Fruit fly (Drosophila melanogaster) whole organism, embryonic: Measurements from ENCODE around the gene Cyp4ac2.

Experiments
- Atf3 ChIP-seq: fragments of 200-800 bp; sonication (Bioruptor generic); optimal IDR thresholded peaks from 3 replicates; lab custom pipeline; 2016; ENCODE audit warnings: missing biosample characterization, missing genetic modification characterization
- CG1024 ChIP-seq: fragments of 200-800 bp; sonication (Bioruptor generic); IDR thresholded peaks from 2 replicates; pipeline ENCODE4 v1.3.6; 2022; ENCODE audit warnings: missing biosample characterization, missing genetic modification characterization
- CG11398 ChIP-seq: fragments of 200-800 bp; sonication (Bioruptor generic); optimal IDR thresholded peaks from 2 replicates; lab custom pipeline; 2016; ENCODE audit warnings: missing biosample characterization, missing genetic modification characterization
- CG11504 ChIP-seq: fragments of 200-800 bp; sonication (Bioruptor generic); optimal IDR thresholded peaks from 3 replicates; lab custom pipeline; 2019; ENCODE audit warnings: missing biosample characterization, mild to moderate bottlenecking, missing genetic modification characterization, moderate library complexity
- CG12219 ChIP-seq: fragments of 200-800 bp; sonication (Bioruptor generic); optimal IDR thresholded peaks from 3 replicates; lab custom pipeline; 2018; ENCODE audit warnings: missing biosample characterization, mild to moderate bottlenecking, missing genetic modification characterization
- CG13287 ChIP-seq: fragments of 200-800 bp; sonication (Bioruptor generic); IDR thresholded peaks from 2 replicates; pipeline ENCODE4 v1.3.6; 2022; ENCODE audit warnings: missing biosample characterization, missing genetic modification characterization; ENCODE audit not compliant: partially characterized antibody
- CG15601 ChIP-seq: fragments of 200-800 bp; sonication (Bioruptor generic); optimal IDR thresholded peaks from 3 replicates; lab custom pipeline; 2019; ENCODE audit warnings: missing biosample characterization, mild to moderate bottlenecking, missing genetic modification characterization, moderate library complexity
- CG16863 ChIP-seq: fragments of 200-800 bp; sonication (Bioruptor generic); optimal IDR thresholded peaks from 3 replicates; lab custom pipeline; 2016; ENCODE audit warnings: missing biosample characterization, missing genetic modification characterization
- CG2199 ChIP-seq: fragments of 200-800 bp; sonication (Bioruptor generic); IDR thresholded peaks from 3 replicates; pipeline ENCODE4 v1.3.6; 2022; ENCODE audit warnings: missing biosample characterization, missing genetic modification characterization
- CG2889 ChIP-seq: fragments of 200-800 bp; sonication (Bioruptor generic); IDR thresholded peaks from 3 replicates; pipeline ENCODE4 v1.3.6; 2022; ENCODE audit warnings: missing biosample characterization, missing genetic modification characterization
- CG30403 ChIP-seq: fragments of 200-800 bp; sonication (Bioruptor generic); optimal IDR thresholded peaks from 3 replicates; lab custom pipeline; 2016; ENCODE audit warnings: missing biosample characterization, missing genetic modification characterization
- CG3065 ChIP-seq: fragments of 200-800 bp; sonication (Bioruptor generic); optimal IDR thresholded peaks from 2 replicates; lab custom pipeline; 2016; ENCODE audit warnings: missing biosample characterization, missing genetic modification characterization
- CG3281 ChIP-seq: fragments of 200-800 bp; sonication (Bioruptor generic); optimal IDR thresholded peaks from 3 replicates; lab custom pipeline; 2017; ENCODE audit warnings: missing biosample characterization, mild to moderate bottlenecking, missing genetic modification characterization
- CG3726 ChIP-seq: fragments of 200-800 bp; sonication (Bioruptor generic); IDR thresholded peaks from 3 replicates; pipeline ENCODE4, ENCODE4 v1.3.6; 2022; ENCODE audit warnings: missing biosample characterization, missing genetic modification characterization
- CG42726 ChIP-seq: fragments of 200-800 bp; sonication (Bioruptor generic); IDR thresholded peaks from 2 replicates; pipeline ENCODE4 v1.3.6; 2022; ENCODE audit warnings: missing biosample characterization, missing genetic modification characterization; ENCODE audit not compliant: partially characterized antibody
- CG43689 ChIP-seq: fragments of 200-800 bp; sonication (Bioruptor generic); IDR thresholded peaks from 2 replicates; pipeline ENCODE4 v1.3.6; 2022; ENCODE audit warnings: missing biosample characterization, missing genetic modification characterization
- CG5180 ChIP-seq: fragments of 200-800 bp; sonication (Bioruptor generic); optimal IDR thresholded peaks from 3 replicates; lab custom pipeline; 2017; ENCODE audit warnings: missing biosample characterization, missing genetic modification characterization, mild to moderate bottlenecking, moderate library complexity, missing genetic modification reagents
- CG6175 ChIP-seq: fragments of 200-800 bp; sonication (Bioruptor generic); IDR thresholded peaks from 3 replicates; pipeline ENCODE4 v1.3.6; 2022; ENCODE audit warnings: missing biosample characterization, missing genetic modification characterization
- CG6654 ChIP-seq: fragments of 200-800 bp; sonication (Bioruptor generic); optimal IDR thresholded peaks from 2 replicates; lab custom pipeline; 2017; ENCODE audit warnings: missing biosample characterization, mild to moderate bottlenecking, missing genetic modification characterization
- CG6791 ChIP-seq: fragments of 200-800 bp; sonication (Bioruptor generic); IDR thresholded peaks from 3 replicates; pipeline ENCODE4 v1.3.6; 2022; ENCODE audit warnings: missing biosample characterization, missing genetic modification characterization; ENCODE audit not compliant: partially characterized antibody
- CkIIα-i1 ChIP-seq: fragments of 200-800 bp; sonication (Bioruptor generic); IDR thresholded peaks from 2 replicates; pipeline ENCODE4 v1.3.6; 2022; ENCODE audit warnings: missing biosample characterization, missing genetic modification characterization
- Dad ChIP-seq: fragments of 200-800 bp; sonication (Bioruptor generic); optimal IDR thresholded peaks from 3 replicates; lab custom pipeline; 2016; ENCODE audit warnings: missing biosample characterization, missing genetic modification characterization
- Dll ChIP-seq: fragments of 200-800 bp; sonication (Bioruptor generic); IDR thresholded peaks from 4 replicates; pipeline ENCODE4 v1.3.6; 2022; ENCODE audit warnings: missing biosample characterization, missing genetic modification characterization; ENCODE audit not compliant: partially characterized antibody
- H2.0 ChIP-seq: fragments of 200-800 bp; sonication (Bioruptor generic); IDR thresholded peaks from 2 replicates; pipeline ENCODE4 v1.3.6; 2022; ENCODE audit warnings: missing biosample characterization, missing genetic modification characterization
- HLHmδ ChIP-seq: fragments of 200-800 bp; sonication (Bioruptor generic); optimal IDR thresholded peaks from 2 replicates; lab custom pipeline; 2018; ENCODE audit warnings: missing biosample characterization, mild to moderate bottlenecking, missing genetic modification characterization, moderate library complexity
- HmgZ ChIP-seq: fragments of 200-800 bp; sonication (Bioruptor generic); optimal IDR thresholded peaks from 2 replicates; lab custom pipeline; 2018; ENCODE audit warnings: missing biosample characterization, mild to moderate bottlenecking, missing genetic modification characterization
- Hmr ChIP-seq: fragments of 200-800 bp; sonication (Bioruptor generic); optimal IDR thresholded peaks from 3 replicates; lab custom pipeline; 2017; ENCODE audit warnings: mild to moderate bottlenecking, missing biosample characterization, missing genetic modification reagents, missing genetic modification characterization
- Hr39 ChIP-seq: fragments of >200 bp; optimal IDR thresholded peaks from 2 replicates; lab custom pipeline; 2017
- Jarid2 ChIP-seq: fragments of 200-800 bp; sonication (Bioruptor generic); optimal IDR thresholded peaks from 3 replicates; lab custom pipeline; 2017; ENCODE audit warnings: mild to moderate bottlenecking, missing biosample characterization, missing genetic modification reagents, missing genetic modification characterization
- Lpt ChIP-seq: fragments of >200 bp; optimal IDR thresholded peaks from 2 replicates; lab custom pipeline; 2018; ENCODE audit warnings: missing biosample characterization, missing genetic modification characterization
- MBD-R2 ChIP-seq: fragments of 200-800 bp; sonication (Bioruptor generic); IDR thresholded peaks from 2 replicates; pipeline ENCODE4 v1.3.6; 2022; ENCODE audit warnings: missing biosample characterization, missing genetic modification characterization
- Mad ChIP-seq: fragments of 200-800 bp; sonication (Bioruptor generic); optimal IDR thresholded peaks from 2 replicates; lab custom pipeline; 2016; ENCODE audit warnings: missing biosample characterization, missing genetic modification characterization
- Max ChIP-seq: fragments of 200-800 bp; sonication (Bioruptor generic); optimal IDR thresholded peaks from 2 replicates; lab custom pipeline; 2016; ENCODE audit warnings: missing biosample characterization, mild to moderate bottlenecking, missing genetic modification characterization
- NFAT ChIP-seq: fragments of 200-800 bp; sonication (Bioruptor generic); IDR thresholded peaks from 2 replicates; pipeline ENCODE4 v1.3.6; 2022; ENCODE audit warnings: missing biosample characterization, missing genetic modification characterization
- Opbp ChIP-seq: fragments of 200-800 bp; sonication (Bioruptor generic); IDR thresholded peaks from 3 replicates; pipeline ENCODE4 v1.3.6; 2022; ENCODE audit warnings: missing biosample characterization, missing genetic modification characterization; ENCODE audit not compliant: partially characterized antibody
- Pdp1 ChIP-seq, 2 experiments: fragments of 200-800 bp; sonication (Bioruptor generic); optimal IDR thresholded peaks; 3 replicates each; lab custom pipeline; 2016; ENCODE audit warnings: missing biosample characterization in 2 of 2, missing genetic modification characterization in 2 of 2, mild to moderate bottlenecking in 1 of 2, moderate library complexity in 1 of 2
- Ptx1 ChIP-seq: fragments of 200-800 bp; sonication (Bioruptor generic); IDR thresholded peaks from 2 replicates; pipeline ENCODE4 v1.3.6; 2022; ENCODE audit warnings: missing biosample characterization, missing genetic modification characterization
- Stat92E ChIP-seq, 3 experiments: fragments of >200 bp in 2 of 3; fragments of 200-800 bp in 1 of 3; sonication (Bioruptor generic) in 1 of 3; optimal IDR thresholded peaks; 2 replicates each; lab custom pipeline; 2017 to 2019; ENCODE audit warnings: missing biosample characterization in 3 of 3, missing genetic modification characterization in 3 of 3, mild to moderate bottlenecking in 1 of 3, moderate library complexity in 1 of 3
- Usf ChIP-seq: fragments of 200-800 bp; sonication (Bioruptor generic); optimal IDR thresholded peaks from 2 replicates; lab custom pipeline; 2017; ENCODE audit warnings: missing genotype, missing biosample characterization, missing genetic modification characterization
- chinmo ChIP-seq: fragments of 200-800 bp; sonication (Bioruptor generic); IDR thresholded peaks from 4 replicates; pipeline ENCODE4 v1.3.6; 2022; ENCODE audit warnings: missing biosample characterization, missing genetic modification characterization; ENCODE audit not compliant: partially characterized antibody
- crol ChIP-seq: fragments of 200-800 bp; sonication (Bioruptor generic); IDR thresholded peaks from 2 replicates; pipeline ENCODE4 v1.3.6; 2022; ENCODE audit warnings: missing biosample characterization, missing genetic modification characterization
- danr ChIP-seq: fragments of 200-800 bp; sonication (Bioruptor generic); IDR thresholded peaks from 2 replicates; pipeline ENCODE4 v1.3.6; 2022; ENCODE audit warnings: missing biosample characterization, missing genetic modification characterization
- dmrt99B ChIP-seq: fragments of 200-800 bp; sonication (Bioruptor generic); optimal IDR thresholded peaks from 2 replicates; lab custom pipeline; 2018; ENCODE audit warnings: missing biosample characterization, mild to moderate bottlenecking, missing genetic modification characterization, moderate library complexity
- esg ChIP-seq: fragments of 200-800 bp; sonication (Bioruptor generic); conservative IDR thresholded peaks from 2 replicates; pipeline ENCODE4 v1.3.6; 2022; ENCODE audit warnings: missing biosample characterization, missing genetic modification characterization
- ewg ChIP-seq: fragments of 200-800 bp; sonication (Bioruptor generic); optimal IDR thresholded peaks from 3 replicates; lab custom pipeline; 2017; ENCODE audit warnings: mild to moderate bottlenecking, missing biosample characterization, missing genetic modification reagents, missing genetic modification characterization
- fu2 ChIP-seq: fragments of 200-800 bp; sonication (Bioruptor generic); optimal IDR thresholded peaks from 2 replicates; lab custom pipeline; 2016; ENCODE audit warnings: missing biosample characterization, missing genetic modification characterization
- grau ChIP-seq: fragments of 200-800 bp; optimal IDR thresholded peaks from 3 replicates; lab custom pipeline; 2019; ENCODE audit warnings: missing biosample characterization, mild to moderate bottlenecking, missing genetic modification characterization, moderate library complexity
- jing ChIP-seq: fragments of 200-800 bp; sonication (Bioruptor generic); optimal IDR thresholded peaks from 2 replicates; lab custom pipeline; 2018; ENCODE audit warnings: missing biosample characterization, mild to moderate bottlenecking, missing genetic modification characterization
- p53 ChIP-seq: fragments of 200-800 bp; sonication (Bioruptor generic); optimal IDR thresholded peaks from 2 replicates; lab custom pipeline; 2016; ENCODE audit warnings: missing biosample characterization, missing genetic modification characterization
- ttk ChIP-seq: fragments of 200-800 bp; sonication (Bioruptor generic); IDR thresholded peaks from 2 replicates; pipeline ENCODE4 v2.1.2; 2022; ENCODE audit warnings: missing biosample characterization, missing genetic modification characterization

The Cyp4ac2 gene

dm6 chr2L:5237899-5238566 is 28.2 kb upstream of the Cyp4ac2 start (continued):
- TF ChIP-seq Usf = no peak
- peak; percentile 76 for TF ChIP-seq dmrt99B (tag; lab: Kevin White, UChicago)
- TF ChIP-seq fu2 (GFP tag; lab: Kevin White, UChicago) = no peak
- no peak for TF ChIP-seq Dll (GFP tag; lab: Robert Waterston, UW)
- TF ChIP-seq jing (GFP tag; lab: Kevin White, UChicago) = no peak
- TF ChIP-seq ttk (GFP tag; lab: Robert Waterston, UW) = no peak; the same call in 1 of the 2 replicates
- TF ChIP-seq Mad = no peak
- TF ChIP-seq esg (GFP tag; lab: Robert Waterston, UW) = peak; percentile 46; the same call in 1 of the 2 replicates
- peak; percentile 71 for TF ChIP-seq CG11504 (tag; lab: Kevin White, UChicago)
- TF ChIP-seq crol = no peak
- TF ChIP-seq Opbp (GFP tag; lab: Robert Waterston, UW) = no peak
- TF ChIP-seq Jarid2 (GFP tag; lab: Kevin White, UChicago) = no peak
- no peak for TF ChIP-seq CG3726 (GFP tag; lab: Robert Waterston, UW)
- TF ChIP-seq CG1024 (GFP tag; lab: Robert Waterston, UW) = 0 out of 2 replicates have a peak, but pooled peaks have one; percentile 19
- no peak for TF ChIP-seq CG43689 (GFP tag; lab: Robert Waterston, UW)
- TF ChIP-seq CG5180 = peak; percentile 11
- TF ChIP-seq Hmr (GFP tag; lab: Kevin White, UChicago) = no peak
- no peak for TF ChIP-seq danr (GFP tag; lab: Robert Waterston, UW)
- no peak for TF ChIP-seq CG12219 (GFP tag; lab: Kevin White, UChicago)
- no peak for TF ChIP-seq Stat92E (GFP tag; optimal IDR thresholded peaks at IDR 0.05; lab: Kevin White, UChicago)
- no peak for TF ChIP-seq CG16863
- no peak for TF ChIP-seq CG11398 (GFP tag; lab: Kevin White, UChicago)
- TF ChIP-seq HLHmδ = no peak
- no peak for TF ChIP-seq CkIIα-i1 (GFP tag; lab: Robert Waterston, UW)
- TF ChIP-seq Max (GFP tag; lab: Kevin White, UChicago) = peak; percentile 28
- TF ChIP-seq CG6175 (GFP tag; lab: Robert Waterston, UW) = no peak
- TF ChIP-seq CG15601 = peak; percentile 81
- TF ChIP-seq Lpt = no peak
- TF ChIP-seq CG2199 (GFP tag; lab: Robert Waterston, UW) = no peak
- no peak for TF ChIP-seq H2.0 (GFP tag; lab: Robert Waterston, UW)
- 0 out of 2 replicates have a peak, but pooled peaks have one; percentile 15 for TF ChIP-seq NFAT (GFP tag; lab: Robert Waterston, UW)
- no peak for TF ChIP-seq HmgZ (tag; lab: Kevin White, UChicago)
- TF ChIP-seq CG2889 (GFP tag; lab: Robert Waterston, UW) = no peak
- TF ChIP-seq CG3281 (GFP tag; lab: Kevin White, UChicago) = no peak
- TF ChIP-seq Ptx1 = peak; percentile 67
- TF ChIP-seq ewg (GFP tag; lab: Kevin White, UChicago) = peak; percentile 27
- TF ChIP-seq CG30403 (GFP tag; lab: Kevin White, UChicago) = peak; percentile 55
- no peak for TF ChIP-seq CG6654
- no peak for TF ChIP-seq Hr39 (lab: Kevin White, UChicago)
- TF ChIP-seq CG13287 (GFP tag; lab: Robert Waterston, UW) = no peak
- TF ChIP-seq p53 (GFP tag; lab: Kevin White, UChicago) = no peak
- TF ChIP-seq CG42726 = no peak
- TF ChIP-seq Pdp1 (GFP tag; optimal IDR thresholded peaks at IDR 0.05; lab: Kevin White, UChicago) = no peak
- no peak for TF ChIP-seq chinmo (GFP tag; lab: Robert Waterston, UW)
- TF ChIP-seq grau (tag; lab: Kevin White, UChicago) = peak; percentile 70
- no peak for TF ChIP-seq Atf3 (GFP tag; lab: Kevin White, UChicago)
- no peak for TF ChIP-seq CG6791
- no peak for TF ChIP-seq Dad (GFP tag; lab: Kevin White, UChicago)
- TF ChIP-seq CG3065 (GFP tag; lab: Kevin White, UChicago) = no peak
- TF ChIP-seq MBD-R2 (GFP tag; lab: Robert Waterston, UW) = no peak
